Fruit fly (Drosophila melanogaster): ENCODE data around the gene wrm1.
A peak's percentile ranks its signal among the peaks of the same experiment; 100 is the strongest.

The wrm1 gene

DNA sequence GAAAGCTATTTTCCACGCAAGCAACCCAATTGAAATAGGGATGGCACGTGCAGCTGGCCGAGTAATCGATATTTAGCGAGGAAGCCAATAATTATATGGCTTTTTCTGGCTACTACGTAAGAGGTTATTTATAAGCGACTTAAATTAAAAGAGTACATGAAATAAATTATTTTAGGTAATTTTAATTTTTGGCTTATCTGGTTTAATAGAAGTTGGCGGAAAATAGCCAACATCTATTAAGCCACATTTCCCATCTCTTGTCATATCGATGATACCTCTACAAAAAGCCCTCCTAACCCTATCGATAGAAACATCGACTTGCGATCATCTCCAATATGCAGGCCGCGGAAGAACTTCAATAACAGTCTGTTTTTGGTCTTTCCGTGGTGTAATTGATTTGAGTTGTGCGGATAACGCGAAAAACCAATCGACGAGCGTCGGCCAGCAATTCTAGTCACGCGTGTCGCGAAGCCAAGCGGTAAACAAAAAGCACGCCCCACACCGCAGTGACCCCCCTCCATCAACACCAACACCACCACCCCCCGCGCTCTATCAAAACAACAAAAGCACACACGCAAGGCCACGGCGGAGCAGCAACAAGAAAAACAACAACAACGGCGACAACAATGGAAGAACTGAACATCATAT is 13.1 kb upstream of the wrm1 start, which contains the start of the genes Srp19 and qm (continued):
- TF ChIP-seq CG8388 (GFP tag; optimal IDR thresholded peaks at IDR 0.05): no peak
- TF ChIP-seq CG3838 (GFP tag; optimal IDR thresholded peaks at IDR 0.05): no peak
- no peak for TF ChIP-seq CG5180 (GFP tag; optimal IDR thresholded peaks at IDR 0.05)
- no peak for TF ChIP-seq CG11723 (GFP tag; optimal IDR thresholded peaks at IDR 0.05)
- peak; percentile 33 for TF ChIP-seq CG13424 (tag; optimal IDR thresholded peaks at IDR 0.05)
- no peak for TF ChIP-seq CG6683 (GFP tag; optimal IDR thresholded peaks at IDR 0.05)
- peak; percentile 36 for TF ChIP-seq CG12155 (GFP tag; optimal IDR thresholded peaks at IDR 0.05)
- peak; percentile 87 for TF ChIP-seq ftz-f1 (GFP tag; optimal IDR thresholded peaks at IDR 0.05)
- TF ChIP-seq CG15696 (tag; optimal IDR thresholded peaks at IDR 0.05): peak; percentile 53
- peak; percentile 75 for TF ChIP-seq CG9817 (tag; optimal IDR thresholded peaks at IDR 0.05)
- peak; percentile 59 for TF ChIP-seq Myb (GFP tag; optimal IDR thresholded peaks at IDR 0.05)
- peak; percentile 28 for TF ChIP-seq kah (GFP tag; optimal IDR thresholded peaks at IDR 0.05)
- peak; percentile 13 to 36 for TF ChIP-seq bsh (GFP tag; optimal IDR thresholded peaks at IDR 0.05)
- TF ChIP-seq Mad (GFP tag; optimal IDR thresholded peaks at IDR 0.05): no peak
- TF ChIP-seq Doc2 (GFP tag; IDR thresholded peaks at IDR 0.05): no peak
- TF ChIP-seq CG12391 (tag; optimal IDR thresholded peaks at IDR 0.05): peak; percentile 70
- no peak for TF ChIP-seq CG17912 (GFP tag; optimal IDR thresholded peaks at IDR 0.05)
- TF ChIP-seq CG6689 (GFP tag; IDR thresholded peaks at IDR 0.05): peak; percentile 29; the same call in 1 of the 2 replicates
- no peak for TF ChIP-seq CG17359 (tag; optimal IDR thresholded peaks at IDR 0.05)
- TF ChIP-seq gro (GFP tag; optimal IDR thresholded peaks at IDR 0.05): peak; percentile 36
- TF ChIP-seq CG42726 (GFP tag; IDR thresholded peaks at IDR 0.05; ENCODE audit: partially characterized antibody): peak; percentile 70; the same call in 1 of the 2 replicates
- no peak for TF ChIP-seq CG1832 (GFP tag; optimal IDR thresholded peaks at IDR 0.05)
- TF ChIP-seq sob (GFP tag; IDR thresholded peaks at IDR 0.05): peak; percentile 59
- TF ChIP-seq dimm (GFP tag; IDR thresholded peaks at IDR 0.05): no peak
- TF ChIP-seq Taf1 (GFP tag; IDR thresholded peaks at IDR 0.05): 0 out of 2 replicates have a peak, but pooled peaks have one; percentile 17
- no peak for TF ChIP-seq Lpt (GFP tag; optimal IDR thresholded peaks at IDR 0.05)
- peak; percentile 36 for TF ChIP-seq CG1602 (GFP tag; optimal IDR thresholded peaks at IDR 0.05)
- TF ChIP-seq CG13287 (GFP tag; IDR thresholded peaks at IDR 0.05; ENCODE audit: partially characterized antibody): peak; percentile 87
- TF ChIP-seq vnd (GFP tag; IDR thresholded peaks at IDR 0.05; ENCODE audit: partially characterized antibody): peak; percentile 85
- TF ChIP-seq CG9727 (GFP tag; optimal IDR thresholded peaks at IDR 0.05): peak; percentile 28
- TF ChIP-seq CG8359 (GFP tag; optimal IDR thresholded peaks at IDR 0.05; ENCODE audit: borderline replicate concordance): no peak
- peak; percentile 31; the same call in 1 of the 2 replicates for TF ChIP-seq Ada2b (GFP tag; IDR thresholded peaks at IDR 0.05)
- TF ChIP-seq HLH54F (GFP tag; optimal IDR thresholded peaks at IDR 0.05): peak; percentile 47
- peak; percentile 6 for TF ChIP-seq Dip3 (GFP tag; optimal IDR thresholded peaks at IDR 0.05)
- TF ChIP-seq caup (GFP tag; optimal IDR thresholded peaks at IDR 0.05; ENCODE audit: severe bottlenecking): peak; percentile 22
- TF ChIP-seq klu (GFP tag; IDR thresholded peaks at IDR 0.05): peak; percentile 61; the same call in 1 of the 2 replicates
- no peak for TF ChIP-seq hth (optimal IDR thresholded peaks at IDR 0.05)
- TF ChIP-seq jigr1 (GFP tag; IDR thresholded peaks at IDR 0.05): no peak
- TF ChIP-seq Blimp-1 (GFP tag; optimal IDR thresholded peaks at IDR 0.05): no peak
- peak; percentile 57 for TF ChIP-seq CG3847 (GFP tag; IDR thresholded peaks at IDR 0.05)
- TF ChIP-seq dan (GFP tag; IDR thresholded peaks at IDR 0.05): no peak
- peak; percentile 19 for TF ChIP-seq Elba2 (GFP tag; optimal IDR thresholded peaks at IDR 0.05)
- TF ChIP-seq zfh2 (GFP tag; optimal IDR thresholded peaks at IDR 0.05): peak; percentile 76
- TF ChIP-seq ase (GFP tag; IDR thresholded peaks at IDR 0.05): 0 out of 3 replicates have a peak, but pooled peaks have one; percentile 11
- no peak for TF ChIP-seq CG10462 (GFP tag; optimal IDR thresholded peaks at IDR 0.05)
- no peak for TF ChIP-seq ewg (GFP tag; optimal IDR thresholded peaks at IDR 0.05)
- no peak for TF ChIP-seq CG8089 (GFP tag; optimal IDR thresholded peaks at IDR 0.05)
- TF ChIP-seq lmd (GFP tag; IDR thresholded peaks at IDR 0.05): peak; percentile 36; the same call in 1 of the 2 replicates
- peak; percentile 0 for TF ChIP-seq NfI (GFP tag; optimal IDR thresholded peaks at IDR 0.05)

Measured in whole organism, embryonic.